Worm (Caenorhabditis elegans) whole organism, mixed stage, embryonic: ENCODE data around the gene akap-1.

Experiments used
- M03D4.4 ChIP-seq: sonication (generic microtip); optimal IDR thresholded peaks from 2 replicates; lab custom pipeline; 2017; ENCODE audit warnings: mild to moderate bottlenecking, missing genetic modification characterization, missing compliant biosample characterization
- bed-3 ChIP-seq: fragments of 200-800 bp; sonication (Bioruptor generic); optimal IDR thresholded peaks from 3 replicates; lab custom pipeline; 2018; ENCODE audit warnings: mild to moderate bottlenecking, missing genetic modification characterization, moderate library complexity, missing compliant biosample characterization
- blmp-1 ChIP-seq: fragments of 150-350 bp; optimal IDR thresholded peaks from 2 replicates; lab custom pipeline; 2014; ENCODE audit warnings: missing biosample characterization, missing genetic modification characterization
- ceh-43 ChIP-seq: fragments of 200-800 bp; sonication (Bioruptor generic); optimal IDR thresholded peaks from 2 replicates; lab custom pipeline; 2018; ENCODE audit warnings: mild to moderate bottlenecking, missing genetic modification characterization, moderate library complexity, missing compliant biosample characterization
- ceh-83 ChIP-seq: fragments of 200-800 bp; sonication (Bioruptor generic); optimal IDR thresholded peaks from 2 replicates; lab custom pipeline; 2018; ENCODE audit warnings: mild to moderate bottlenecking, missing genetic modification characterization, missing compliant biosample characterization
- ces-1 ChIP-seq: fragments of 150-350 bp; optimal IDR thresholded peaks from 2 replicates; lab custom pipeline; 2014; ENCODE audit warnings: missing biosample characterization, missing genetic modification reagents, missing genetic modification characterization
- elt-1 ChIP-seq: sonication (generic microtip); optimal IDR thresholded peaks from 2 replicates; lab custom pipeline; 2017; ENCODE audit warnings: missing genetic modification characterization, mild to moderate bottlenecking, missing compliant biosample characterization, antibody characterized with exemption, moderate library complexity, borderline replicate concordance; ENCODE audit not compliant: insufficient read depth
- elt-3 ChIP-seq: fragments of 150-350 bp; optimal IDR thresholded peaks from 2 replicates; lab custom pipeline; 2014; ENCODE audit warnings: missing biosample characterization, missing genetic modification characterization
- flh-1 ChIP-seq: fragments of 200-800 bp; sonication (Bioruptor generic); optimal IDR thresholded peaks from 2 replicates; lab custom pipeline; 2018; ENCODE audit warnings: mild to moderate bottlenecking, missing genetic modification characterization, moderate library complexity, missing compliant biosample characterization
- hlh-1 ChIP-seq: fragments of 150-350 bp; optimal IDR thresholded peaks from 2 replicates; lab custom pipeline; 2014; ENCODE audit warnings: missing biosample characterization, missing genetic modification reagents, missing genetic modification characterization
- lin-32 ChIP-seq: fragments of 200-800 bp; sonication (Bioruptor generic); optimal IDR thresholded peaks from 2 replicates; lab custom pipeline; 2018; ENCODE audit warnings: mild to moderate bottlenecking, missing genetic modification characterization, missing compliant biosample characterization
- lsy-2 ChIP-seq: fragments of 150-350 bp; optimal IDR thresholded peaks from 2 replicates; lab custom pipeline; 2014; ENCODE audit warnings: missing biosample characterization, missing genetic modification characterization
- mab-5 ChIP-seq: fragments of 150-350 bp; optimal IDR thresholded peaks from 2 replicates; lab custom pipeline; 2014; ENCODE audit warnings: missing biosample characterization, missing genetic modification characterization
- mep-1 ChIP-seq: fragments of 150-350 bp; optimal IDR thresholded peaks from 2 replicates; lab custom pipeline; 2017; ENCODE audit warnings: missing biosample characterization, missing genetic modification reagents, missing genetic modification characterization, inconsistent platforms
- nhr-12 ChIP-seq: fragments of 150-350 bp; optimal IDR thresholded peaks from 2 replicates; lab custom pipeline; 2014; ENCODE audit warnings: missing biosample characterization, missing genetic modification characterization
- nhr-2 ChIP-seq: fragments of 150-350 bp; optimal IDR thresholded peaks from 2 replicates; lab custom pipeline; 2014; ENCODE audit warnings: missing biosample characterization, missing genetic modification characterization
- nhr-237 ChIP-seq: fragments of 150-350 bp; optimal IDR thresholded peaks from 2 replicates; lab custom pipeline; 2014; ENCODE audit warnings: missing biosample characterization, missing genetic modification characterization
- nhr-28 ChIP-seq: fragments of 150-350 bp; optimal IDR thresholded peaks from 2 replicates; lab custom pipeline; 2014; ENCODE audit warnings: missing biosample characterization, missing genetic modification characterization
- nhr-76 ChIP-seq: sonication (generic microtip); optimal IDR thresholded peaks from 2 replicates; lab custom pipeline; 2017; ENCODE audit warnings: missing biosample characterization, missing genetic modification characterization
- pha-4 ChIP-seq: fragments of 150-350 bp; optimal IDR thresholded peaks from 2 replicates; lab custom pipeline; 2018; ENCODE audit warnings: missing biosample characterization, missing genetic modification reagents, missing genetic modification characterization
- sem-2 ChIP-seq: fragments of 200-800 bp; sonication (Bioruptor generic); optimal IDR thresholded peaks from 2 replicates; lab custom pipeline; 2018; ENCODE audit warnings: mild to moderate bottlenecking, missing genetic modification characterization, missing compliant biosample characterization
- sptf-1 ChIP-seq: sonication (generic microtip); optimal IDR thresholded peaks from 2 replicates; lab custom pipeline; 2017; ENCODE audit warnings: mild to moderate bottlenecking, missing genetic modification characterization, moderate library complexity, missing compliant biosample characterization
- tbx-8 ChIP-seq: fragments of 200-800 bp; sonication (Bioruptor generic); optimal IDR thresholded peaks from 2 replicates; lab custom pipeline; 2018; ENCODE audit warnings: mild to moderate bottlenecking, missing genetic modification characterization, moderate library complexity, missing compliant biosample characterization
- unc-120 ChIP-seq: sonication (generic microtip); optimal IDR thresholded peaks from 2 replicates; lab custom pipeline; 2017; ENCODE audit warnings: missing genetic modification characterization, missing compliant biosample characterization; ENCODE audit not compliant: poor library complexity, severe bottlenecking
- ztf-11 ChIP-seq: fragments of 150-350 bp; optimal IDR thresholded peaks from 2 replicates; lab custom pipeline; 2014; ENCODE audit warnings: missing biosample characterization, missing genetic modification characterization

akap-1 gene

DNA sequence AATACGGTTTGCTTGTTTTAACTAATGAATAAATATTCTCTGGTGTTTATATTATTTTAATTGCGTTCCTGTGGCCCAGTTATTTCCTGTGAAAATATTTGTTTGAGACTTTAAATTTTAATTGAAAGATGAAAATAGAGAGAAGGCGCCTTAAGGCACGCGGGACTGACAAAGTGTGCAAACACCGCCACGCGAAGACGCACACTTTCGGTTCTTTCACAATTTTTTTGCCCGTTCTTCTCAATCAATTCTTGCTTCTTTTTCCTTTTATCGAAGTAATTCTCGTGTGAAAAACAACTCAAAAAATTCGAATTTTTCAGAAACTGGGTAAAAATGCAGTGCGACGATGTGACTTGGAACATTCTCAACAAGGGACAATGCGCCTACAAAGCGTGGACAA, 25.9 kb downstream of the akap-1 start, which contains the start of gene C16A3.6:
Gene C16A3.6, plus strand, starts transcription at position 84 of the 400 bp plus-strand sequence.
- TF ChIP-seq ceh-83 (GFP tag; lab: Kevin White, UChicago) (no peak), lsy-2 (tag; lab: Kevin White, UChicago) (peak; percentile 37), sptf-1 (tag; lab: Kevin White, UChicago) (peak; percentile 28), nhr-2 (tag; lab: Kevin White, UChicago) (no peak), unc-120 (tag; lab: Kevin White, UChicago) (peak; percentile 40)

DNA sequence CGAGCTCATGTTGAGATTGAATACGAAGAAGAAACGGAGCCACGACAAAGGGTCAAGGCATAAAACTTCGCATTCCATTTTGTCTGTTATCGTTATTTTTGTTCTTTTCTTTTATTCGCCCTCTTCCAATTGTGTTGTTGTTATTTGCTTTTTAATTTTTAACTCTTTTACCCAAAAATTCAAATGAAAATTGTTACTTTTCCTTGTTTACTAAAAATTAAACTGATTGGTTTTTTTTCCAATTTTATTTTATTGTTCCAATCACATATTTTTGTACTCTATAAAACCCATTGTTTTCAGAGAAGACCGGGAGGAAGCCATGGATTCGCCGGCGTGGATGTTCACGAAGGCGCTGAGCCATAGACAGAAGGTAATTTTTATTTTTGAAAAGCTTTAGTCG, 27.3 kb downstream of the akap-1 start, which contains the start of gene C16A3.5:
Gene C16A3.5, plus strand, starts transcription at position 301 of the 400 bp plus-strand sequence.
- TF ChIP-seq flh-1 (GFP tag; lab: Kevin White, UChicago) (no peak), ces-1 (GFP tag; lab: Kevin White, UChicago) (no peak), ztf-11 (tag; lab: Kevin White, UChicago) (no peak), elt-1 (tag; lab: Kevin White, UChicago) (no peak), mep-1 (tag; lab: Kevin White, UChicago) (no peak), nhr-76 (tag; lab: Kevin White, UChicago) (no peak), nhr-28 (tag; lab: Kevin White, UChicago) (no peak), nhr-12 (tag; lab: Kevin White, UChicago) (no peak), hlh-1 (tag; lab: Kevin White, UChicago) (no peak)

DNA sequence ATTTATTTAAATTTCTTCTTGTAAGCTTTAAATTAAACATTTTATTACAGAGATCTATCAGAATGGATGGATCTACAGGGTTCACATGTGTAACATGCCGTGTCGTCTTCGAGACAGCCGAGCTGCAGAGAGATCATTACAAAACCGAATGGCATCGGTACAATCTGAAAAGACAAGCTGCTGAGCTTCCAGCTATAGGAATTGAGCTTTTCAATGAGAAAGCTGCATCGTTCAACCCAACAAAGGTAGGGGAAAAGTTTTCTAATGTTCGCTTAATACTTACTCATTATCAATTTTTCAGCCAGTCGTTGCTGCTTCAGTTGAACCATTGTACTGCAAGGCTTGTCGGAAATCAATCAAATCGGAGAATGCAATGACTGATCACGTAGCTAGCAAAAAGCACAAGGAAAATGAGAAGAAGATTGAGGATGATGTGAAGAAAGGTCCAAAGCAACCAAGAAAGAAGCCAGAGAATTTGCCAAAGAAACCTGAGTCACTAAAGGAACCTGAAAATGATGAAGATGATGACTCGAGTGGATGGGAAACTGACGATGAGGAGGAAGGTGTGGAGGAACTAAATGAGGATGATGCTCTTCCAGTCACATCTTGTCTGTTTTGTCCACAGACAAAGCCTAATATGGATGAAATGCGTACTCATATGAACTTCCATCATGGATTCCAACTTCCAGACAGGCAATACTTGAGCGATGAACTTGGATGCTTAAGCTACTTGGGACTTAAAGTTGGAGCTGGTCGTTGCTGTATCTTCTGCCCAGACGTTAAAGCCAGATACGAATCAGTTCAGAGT, 28.6 kb downstream of the akap-1 start, which contains the start of gene znf-622:
Gene znf-622, plus strand, starts transcription at position 51 of the 808 bp plus-strand sequence.
- TF ChIP-seq lsy-2 (tag; lab: Kevin White, UChicago) (no peak), lin-32 (no peak), sptf-1 (tag; lab: Kevin White, UChicago) (no peak), ceh-83 (GFP tag; lab: Kevin White, UChicago) (no peak), blmp-1 (tag; lab: Kevin White, UChicago) (no peak), hlh-1 (tag; lab: Kevin White, UChicago) (no peak), nhr-237 (tag; lab: Kevin White, UChicago) (no peak), M03D4.4 (tag; lab: Kevin White, UChicago) (no peak), elt-1 (tag; lab: Kevin White, UChicago) (no peak), ceh-43 (GFP tag; lab: Kevin White, UChicago) (no peak)

DNA sequence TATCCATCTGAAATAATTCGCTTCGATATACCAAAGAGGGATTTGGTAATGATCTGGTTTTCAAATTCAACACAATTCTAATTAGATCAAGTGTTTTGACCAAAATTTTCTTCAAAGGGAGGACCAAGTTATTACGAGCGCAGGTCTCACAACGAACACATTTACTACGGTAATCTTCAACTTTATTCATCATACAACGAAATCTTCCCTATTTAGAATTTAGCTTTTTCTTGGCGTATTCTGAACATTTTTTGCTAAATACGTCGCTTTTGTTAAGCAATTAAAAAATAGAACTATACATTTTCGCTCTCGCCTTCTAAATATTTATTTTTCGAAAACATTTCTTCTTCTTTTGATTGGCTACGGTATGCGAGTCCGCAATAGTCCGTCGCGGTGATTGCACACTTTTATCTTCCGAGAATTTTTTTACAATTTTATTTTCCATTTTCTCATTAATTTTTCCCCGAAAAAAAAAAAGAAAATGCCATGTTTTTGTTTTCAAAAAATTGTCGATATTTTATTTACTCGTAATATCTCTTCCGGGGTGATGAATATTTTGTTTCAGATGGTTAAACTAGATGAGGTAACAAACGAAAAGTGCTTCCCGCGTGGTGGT, 29.9 kb downstream of the akap-1 start, which contains the start of gene let-716:
Gene let-716, plus strand, starts transcription at position 566 of the 616 bp plus-strand sequence.
- peak; percentile 95 for TF ChIP-seq lsy-2 (tag; lab: Kevin White, UChicago)
- no peak for TF ChIP-seq ces-1 (GFP tag; lab: Kevin White, UChicago)

- TF ChIP-seq ztf-11 (tag; lab: Kevin White, UChicago) (no peak), nhr-76 (tag; lab: Kevin White, UChicago) (no peak), pha-4 (tag; lab: Kevin White, UChicago) (no peak), mab-5 (tag; lab: Kevin White, UChicago) (no peak), sem-2 (GFP tag; lab: Kevin White, UChicago) (no peak), tbx-8 (no peak), flh-1 (GFP tag; lab: Kevin White, UChicago) (no peak), bed-3 (GFP tag; lab: Kevin White, UChicago) (no peak), elt-1 (tag; lab: Kevin White, UChicago) (no peak), elt-3 (tag; lab: Kevin White, UChicago) (no peak), nhr-2 (tag; lab: Kevin White, UChicago) (no peak), lin-32 (no peak)
- TF ChIP-seq, all 35 proteins: peak for 0
These were observed 36.3 kb downstream of the akap-1 start, which contains the start of gene C16A3.2 for ce11 chrIII:6389533-6389932. Gene C16A3.2, plus strand, starts transcription at chrIII:6389833.
